Worm (Caenorhabditis elegans) whole organism, L2 larva: ENCODE results near the gene Y17G7B.21.

Source experiments
- elt-3 ChIP-seq: sonication (generic microtip); optimal IDR thresholded peaks from 2 replicates; lab custom pipeline; 2017; ENCODE audit warnings: missing biosample characterization, missing genetic modification characterization
- lin-39 ChIP-seq: fragments of 150-350 bp; optimal IDR thresholded peaks from 2 replicates; lab custom pipeline; 2014; ENCODE audit warnings: missing biosample characterization, missing genetic modification reagents, missing genetic modification characterization
- nhr-11 ChIP-seq: fragments of 150-350 bp; optimal IDR thresholded peaks from 2 replicates; lab custom pipeline; 2014; ENCODE audit warnings: missing biosample characterization, missing genetic modification characterization
- nhr-12 ChIP-seq: fragments of 150-350 bp; optimal IDR thresholded peaks from 2 replicates; lab custom pipeline; 2014; ENCODE audit warnings: missing biosample characterization, missing genetic modification characterization
- nhr-237 ChIP-seq: fragments of 150-350 bp; optimal IDR thresholded peaks from 2 replicates; lab custom pipeline; 2014; ENCODE audit warnings: missing biosample characterization, missing genetic modification characterization
- ztf-4 ChIP-seq: fragments of 150-350 bp; optimal IDR thresholded peaks from 2 replicates; lab custom pipeline; 2014; ENCODE audit warnings: missing biosample characterization, missing genetic modification characterization

ce11 chrII:11936393-11936792, 41.1 kb downstream of the Y17G7B.21 start:
- TF ChIP-seq nhr-12 (tag; lab: Kevin White, UChicago) (no peak), nhr-11 (no peak), nhr-237 (no peak), ztf-4 (tag; lab: Kevin White, UChicago) (no peak), lin-39 (tag; lab: Kevin White, UChicago) (no peak), elt-3 (no peak)
